Fruit fly (Drosophila melanogaster): ENCODE results near the gene Kots.

The Kots gene

DNA sequence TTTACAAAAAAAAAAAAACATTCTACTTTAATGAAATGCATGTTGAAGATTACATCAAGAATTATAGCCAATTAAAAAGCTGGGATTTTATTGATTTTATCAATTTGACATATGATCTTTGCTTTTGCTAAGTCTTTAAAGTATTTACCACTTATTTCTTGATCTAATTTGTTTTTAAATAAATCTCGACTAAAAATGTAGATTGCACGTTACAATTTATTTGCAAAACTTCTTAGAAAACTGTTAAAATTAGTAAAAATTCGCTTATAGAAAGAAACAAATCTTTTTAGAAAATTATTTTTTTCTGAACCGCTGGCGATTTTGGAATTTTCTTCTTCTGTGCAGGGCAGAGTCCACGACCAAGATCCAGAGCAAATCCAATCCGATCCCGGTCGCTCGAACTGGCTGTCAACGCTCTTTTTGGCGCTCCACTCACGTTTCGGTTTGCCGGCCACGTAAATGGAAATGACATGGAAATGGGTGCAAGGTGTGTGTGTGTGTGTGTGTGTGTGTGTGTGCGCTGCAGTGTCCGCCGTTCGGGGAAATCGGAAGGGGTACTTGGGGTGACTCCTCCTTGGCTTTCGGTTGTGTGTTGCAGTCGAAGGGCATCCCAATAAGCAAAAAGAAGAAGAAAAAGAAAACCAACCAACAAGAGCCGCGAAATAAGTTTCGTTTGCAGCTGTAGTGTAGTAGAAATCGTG, 38.3 kb upstream of the Kots start (continued):
- TF ChIP-seq HmgZ (tag; optimal IDR thresholded peaks at IDR 0.05) (no peak), aop (GFP tag; IDR thresholded peaks at IDR 0.05) (no peak), CG5953 (GFP tag; IDR thresholded peaks at IDR 0.05) (no peak), Ada2b (GFP tag; IDR thresholded peaks at IDR 0.05) (0 out of 2 replicates have a peak, but pooled peaks have one; percentile 7), CG30403 (GFP tag; optimal IDR thresholded peaks at IDR 0.05) (peak; percentile 19), CG9727 (GFP tag; optimal IDR thresholded peaks at IDR 0.05) (peak; percentile 14), CG15269 (tag; optimal IDR thresholded peaks at IDR 0.05) (peak; percentile 16), CG2712 (tag; optimal IDR thresholded peaks at IDR 0.05) (peak; percentile 10), D (optimal IDR thresholded peaks at IDR 0.05) (no peak), D (GFP tag; optimal IDR thresholded peaks at IDR 0.05) (peak; percentile 2), CG1647 (GFP tag; optimal IDR thresholded peaks at IDR 0.05) (no peak), bowl (GFP tag; IDR thresholded peaks at IDR 0.05) (no peak), her (GFP tag; optimal IDR thresholded peaks at IDR 0.05) (no peak), CG17359 (tag; optimal IDR thresholded peaks at IDR 0.05) (peak; percentile 65), cato (GFP tag; optimal IDR thresholded peaks at IDR 0.05; ENCODE audit: borderline replicate concordance) (no peak), Dref (GFP tag; IDR thresholded peaks at IDR 0.05) (no peak), cwo (GFP tag; optimal IDR thresholded peaks at IDR 0.05) (no peak), wek (GFP tag; optimal IDR thresholded peaks at IDR 0.05) (no peak), danr (GFP tag; IDR thresholded peaks at IDR 0.05) (no peak), CG4404 (GFP tag; IDR thresholded peaks at IDR 0.05) (no peak), Mrtf (GFP tag; IDR thresholded peaks at IDR 0.05) (no peak), CG31441 (GFP tag; IDR thresholded peaks at IDR 0.05) (peak; percentile 8; the same call in 1 of the 2 replicates), zen (tag; optimal IDR thresholded peaks at IDR 0.05) (no peak), jumu (GFP tag; optimal IDR thresholded peaks at IDR 0.05) (no peak), Taf1 (GFP tag; IDR thresholded peaks at IDR 0.05) (no peak), CG4282 (GFP tag; optimal IDR thresholded peaks at IDR 0.05) (no peak), CG18619 (GFP tag; optimal IDR thresholded peaks at IDR 0.05) (no peak), CG32772 (GFP tag; IDR thresholded peaks at IDR 0.05) (no peak), TFAM (GFP tag; optimal IDR thresholded peaks at IDR 0.05) (no peak), dysf (GFP tag; IDR thresholded peaks at IDR 0.05) (no peak), NK7.1 (GFP tag; optimal IDR thresholded peaks at IDR 0.05) (no peak), odd (GFP tag; optimal IDR thresholded peaks at IDR 0.05) (no peak), inv (GFP tag; IDR thresholded peaks at IDR 0.05; ENCODE audit: partially characterized antibody) (no peak), CG6254 (GFP tag; optimal IDR thresholded peaks at IDR 0.05) (no peak), row (GFP tag; IDR thresholded peaks at IDR 0.05) (no peak), CG6854 (GFP tag; optimal IDR thresholded peaks at IDR 0.05) (no peak), NC2α (GFP tag; optimal IDR thresholded peaks at IDR 0.05) (no peak), CG15601 (tag; optimal IDR thresholded peaks at IDR 0.05) (no peak), CoRest (tag; optimal IDR thresholded peaks at IDR 0.05) (no peak), Atf-2 (GFP tag; optimal IDR thresholded peaks at IDR 0.05) (no peak), ap (GFP tag; IDR thresholded peaks at IDR 0.05) (0 out of 2 replicates have a peak, but pooled peaks have one; percentile 17), CG42726 (GFP tag; IDR thresholded peaks at IDR 0.05; ENCODE audit: partially characterized antibody) (no peak), CG2678 (tag; optimal IDR thresholded peaks at IDR 0.05) (peak; percentile 52), Med (GFP tag) (peak; percentile 6), CG10979 (tag; optimal IDR thresholded peaks at IDR 0.05) (peak; percentile 51), Camta (GFP tag; optimal IDR thresholded peaks at IDR 0.05) (peak; percentile 32), CG3847 (GFP tag; IDR thresholded peaks at IDR 0.05) (no peak)
